Worm (Caenorhabditis elegans): ENCODE results near the gene far-3.

ce11 chrV:13043195-13043762 is 46.0 kb upstream of the far-3 start, which contains the start of gene lap-2:
- TF ChIP-seq ceh-82 (tag; optimal IDR thresholded peaks at IDR 0.05) (no peak), pha-4 (GFP tag; IDR thresholded peaks at IDR 0.05) (no peak; the same call in 1 of the 2 replicates), pha-4 (tag; optimal IDR thresholded peaks at IDR 0.05) (no peak)
